Fruit fly (Drosophila melanogaster): ENCODE results near the gene eRF3.

The eRF3 gene

DNA sequence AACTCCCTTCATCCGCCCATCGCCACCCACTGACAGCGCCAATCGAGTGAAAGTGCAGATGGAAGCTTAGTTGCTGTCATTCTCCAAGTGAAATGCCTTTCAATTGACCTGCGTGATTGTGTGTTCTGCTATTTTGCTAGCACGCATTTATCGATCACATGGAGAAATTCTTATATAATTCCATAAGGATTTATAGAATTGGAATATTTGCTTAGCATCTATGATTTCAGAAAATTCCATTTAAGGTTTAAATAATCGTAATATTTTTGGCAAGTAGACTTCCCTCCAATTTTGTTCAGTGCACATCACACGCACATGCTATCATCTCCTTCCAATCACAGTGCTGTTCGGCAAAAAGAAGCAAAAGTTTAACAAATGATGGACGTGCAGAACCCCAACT is 20.4 kb upstream of the eRF3 start:
- TF ChIP-seq Mio (GFP tag; optimal IDR thresholded peaks at IDR 0.05), result no peak
- TF ChIP-seq fru (GFP tag; optimal IDR thresholded peaks at IDR 0.05), result no peak

- TF ChIP-seq dl (GFP tag; optimal IDR thresholded peaks at IDR 0.05; ENCODE audit: insufficient read depth in 1 of 2, partially characterized antibody in 2 of 2) (no peak), N (GFP tag; optimal IDR thresholded peaks at IDR 0.05) (no peak), h (GFP tag; optimal IDR thresholded peaks at IDR 0.05) (peak; percentile 8), sv (GFP tag; optimal IDR thresholded peaks at IDR 0.05) (no peak), dsf (GFP tag; optimal IDR thresholded peaks at IDR 0.05; ENCODE audit: borderline replicate concordance) (no peak), jim (GFP tag; optimal IDR thresholded peaks at IDR 0.05) (no peak), ey (GFP tag; optimal IDR thresholded peaks at IDR 0.05) (peak; percentile 2), Vsx2 (GFP tag; optimal IDR thresholded peaks at IDR 0.05; ENCODE audit: partially characterized antibody) (no peak), pan (optimal IDR thresholded peaks at IDR 0.05) (no peak), Jra (GFP tag; optimal IDR thresholded peaks at IDR 0.05) (no peak), Dfd (GFP tag; optimal IDR thresholded peaks at IDR 0.05) (peak; percentile 22), fru (GFP tag; optimal IDR thresholded peaks at IDR 0.05) (peak; percentile 5), woc (GFP tag; optimal IDR thresholded peaks at IDR 0.05) (no peak), OdsH (GFP tag; optimal IDR thresholded peaks at IDR 0.05) (no peak), usp (GFP tag; optimal IDR thresholded peaks at IDR 0.05) (no peak), Mio (GFP tag; optimal IDR thresholded peaks at IDR 0.05) (no peak), GATAd (GFP tag; optimal IDR thresholded peaks at IDR 0.05) (no peak), CG9705 (GFP tag; optimal IDR thresholded peaks at IDR 0.05) (no peak), brk (GFP tag; optimal IDR thresholded peaks at IDR 0.05) (no peak), Hnf4 (GFP tag; optimal IDR thresholded peaks at IDR 0.05) (no peak), tai (GFP tag; optimal IDR thresholded peaks at IDR 0.05) (no peak), sage (GFP tag; optimal IDR thresholded peaks at IDR 0.05) (no peak), lola (GFP tag; optimal IDR thresholded peaks at IDR 0.05) (no peak), Rel (GFP tag; optimal IDR thresholded peaks at IDR 0.05) (no peak), Rel (tag; optimal IDR thresholded peaks at IDR 0.05) (no peak), Sp1 (GFP tag; optimal IDR thresholded peaks at IDR 0.05) (peak; percentile 36), CG32264 (GFP tag; optimal IDR thresholded peaks at IDR 0.05) (no peak), psq (GFP tag; optimal IDR thresholded peaks at IDR 0.05) (peak; percentile 6), rgr (GFP tag; optimal IDR thresholded peaks at IDR 0.05) (peak; percentile 6), foxo (GFP tag; optimal IDR thresholded peaks at IDR 0.05) (peak in 1 of 2 experiments; percentile 44), Hr83 (GFP tag; optimal IDR thresholded peaks at IDR 0.05; ENCODE audit: poor library complexity, severe bottlenecking) (no peak), br (GFP tag; optimal IDR thresholded peaks at IDR 0.05) (no peak), Myc (optimal IDR thresholded peaks at IDR 0.05) (no peak), Hr78 (GFP tag; optimal IDR thresholded peaks at IDR 0.05) (no peak), HLH106 (tag; optimal IDR thresholded peaks at IDR 0.05) (peak; percentile 53), Dif (GFP tag; optimal IDR thresholded peaks at IDR 0.05; ENCODE audit: partially characterized antibody) (no peak), CrebA (GFP tag; optimal IDR thresholded peaks at IDR 0.05; ENCODE audit: borderline replicate concordance) (no peak), Abd-B (GFP tag; optimal IDR thresholded peaks at IDR 0.05) (no peak), dmrt93B (GFP tag; optimal IDR thresholded peaks at IDR 0.05) (no peak)
These were observed 18.6 kb upstream of the eRF3 start for dm6 chr2L:12415485-12416137.

DNA sequence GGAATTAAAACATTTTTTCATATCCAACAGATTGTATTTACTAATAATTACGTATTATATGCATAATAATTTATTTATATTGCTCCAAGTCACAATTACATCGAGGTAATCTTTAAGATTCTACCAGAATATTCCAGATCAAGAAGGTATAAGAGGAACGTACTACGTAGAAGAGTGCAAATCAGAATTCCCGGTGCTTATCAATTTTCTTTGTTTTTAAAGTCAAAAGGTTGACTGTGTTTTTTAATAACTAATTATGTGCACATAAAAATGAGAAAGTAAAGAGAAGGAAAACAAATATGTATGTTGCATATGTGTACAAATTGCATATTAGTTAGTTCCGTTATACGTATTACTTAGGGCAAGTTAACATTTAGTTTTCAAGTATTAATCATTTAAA is 13.1 kb upstream of the eRF3 start:
- TF ChIP-seq Rel (GFP tag; optimal IDR thresholded peaks at IDR 0.05) (no peak), Rel (tag; optimal IDR thresholded peaks at IDR 0.05) (peak; percentile 60), sv (GFP tag; optimal IDR thresholded peaks at IDR 0.05) (no peak), pan (optimal IDR thresholded peaks at IDR 0.05) (no peak)
